Fruit fly (Drosophila melanogaster): ENCODE measurements around the gene CG9338.

Gene CG9338

dm6 chr2L:20829309-20829708 is 35.7 kb upstream of the CG9338 start, which contains the start of gene CG31673:
CG31673 (plus strand) TSS chr2L:20829609.
- TF ChIP-seq Gug (GFP tag; IDR thresholded peaks at IDR 0.05) (no peak), net (GFP tag; optimal IDR thresholded peaks at IDR 0.05) (no peak), pdm3 (GFP tag; optimal IDR thresholded peaks at IDR 0.05) (no peak), CG11902 (GFP tag; optimal IDR thresholded peaks at IDR 0.05) (no peak), CG6808 (GFP tag; optimal IDR thresholded peaks at IDR 0.05) (no peak), Sox14 (GFP tag; optimal IDR thresholded peaks at IDR 0.05) (no peak), achi (GFP tag; optimal IDR thresholded peaks at IDR 0.05) (no peak), CG16779 (tag; optimal IDR thresholded peaks at IDR 0.05) (no peak), Blimp-1 (GFP tag; optimal IDR thresholded peaks at IDR 0.05) (no peak), CG6854 (GFP tag; optimal IDR thresholded peaks at IDR 0.05) (no peak), CG6792 (GFP tag; optimal IDR thresholded peaks at IDR 0.05) (no peak), spab (GFP tag; optimal IDR thresholded peaks at IDR 0.05) (no peak), CG4318 (GFP tag; optimal IDR thresholded peaks at IDR 0.05) (no peak), lz (GFP tag; optimal IDR thresholded peaks at IDR 0.05) (no peak), CG3919 (GFP tag; optimal IDR thresholded peaks at IDR 0.05) (no peak), ss (GFP tag; optimal IDR thresholded peaks at IDR 0.05) (no peak), CG10669 (GFP tag; optimal IDR thresholded peaks at IDR 0.05) (no peak), CG6276 (GFP tag; optimal IDR thresholded peaks at IDR 0.05) (no peak)

- TF ChIP-seq OdsH (GFP tag; optimal IDR thresholded peaks at IDR 0.05): peak; percentile 24
- peak; percentile 6 for TF ChIP-seq Hr4 (GFP tag; optimal IDR thresholded peaks at IDR 0.05)
- no peak for TF ChIP-seq CG3032 (tag; optimal IDR thresholded peaks at IDR 0.05)
- TF ChIP-seq vri (GFP tag; optimal IDR thresholded peaks at IDR 0.05): peak; percentile 34
- TF ChIP-seq Met (GFP tag; optimal IDR thresholded peaks at IDR 0.05): peak; percentile 7
- TF ChIP-seq CG6792 (GFP tag; optimal IDR thresholded peaks at IDR 0.05): no peak
- TF ChIP-seq Eip75B (GFP tag; optimal IDR thresholded peaks at IDR 0.05): peak; percentile 2
- TF ChIP-seq esn (GFP tag; optimal IDR thresholded peaks at IDR 0.05): peak; percentile 34
- peak; percentile 23 for TF ChIP-seq pdm3 (GFP tag; optimal IDR thresholded peaks at IDR 0.05)
- TF ChIP-seq CG16779 (tag; optimal IDR thresholded peaks at IDR 0.05): no peak
- TF ChIP-seq topi (GFP tag; optimal IDR thresholded peaks at IDR 0.05): peak; percentile 9
- TF ChIP-seq CG8632 (GFP tag; optimal IDR thresholded peaks at IDR 0.05): peak; percentile 6
- TF ChIP-seq fd59A (GFP tag; optimal IDR thresholded peaks at IDR 0.05): no peak
- peak; percentile 32 for TF ChIP-seq cyc (GFP tag; optimal IDR thresholded peaks at IDR 0.05)
- TF ChIP-seq acj6 (GFP tag; optimal IDR thresholded peaks at IDR 0.05): no peak
- no peak for TF ChIP-seq net (GFP tag; optimal IDR thresholded peaks at IDR 0.05)
- peak; percentile 18 for TF ChIP-seq Smox (GFP tag; optimal IDR thresholded peaks at IDR 0.05)
- TF ChIP-seq ss (GFP tag; optimal IDR thresholded peaks at IDR 0.05): no peak
- TF ChIP-seq CG6163 (GFP tag; IDR thresholded peaks at IDR 0.05): no peak
- TF ChIP-seq Eip78C (GFP tag): peak; percentile 50
- TF ChIP-seq dac (GFP tag; optimal IDR thresholded peaks at IDR 0.05): no peak
- TF ChIP-seq CG10631 (GFP tag; optimal IDR thresholded peaks at IDR 0.05): peak; percentile 22
These were observed 35.1 kb upstream of the CG9338 start for dm6 chr2L:20829755-20830396.

- peak; percentile 6 for TF ChIP-seq vri (GFP tag; optimal IDR thresholded peaks at IDR 0.05)
- TF ChIP-seq CG3919 (GFP tag; optimal IDR thresholded peaks at IDR 0.05): no peak
- TF ChIP-seq fd85E (GFP tag; optimal IDR thresholded peaks at IDR 0.05): no peak
- TF ChIP-seq CG3032 (tag; optimal IDR thresholded peaks at IDR 0.05): no peak
These were observed 34.0 kb upstream of the CG9338 start, which contains the start of gene CG31674 for dm6 chr2L:20831060-20831459. CG31674 (plus strand) TSS chr2L:20831262.

dm6 chr2L:20835501-20835900 is 29.5 kb upstream of the CG9338 start, which contains the start of gene Oseg5:
Oseg5 (minus strand) TSS chr2L:20835840.
- TF ChIP-seq dac (GFP tag; optimal IDR thresholded peaks at IDR 0.05) (no peak), cyc (GFP tag; optimal IDR thresholded peaks at IDR 0.05) (no peak), eg (GFP tag; IDR thresholded peaks at IDR 0.05) (no peak), CG10669 (GFP tag; optimal IDR thresholded peaks at IDR 0.05) (no peak), CG16779 (tag; optimal IDR thresholded peaks at IDR 0.05) (no peak), Sox15 (GFP tag; optimal IDR thresholded peaks at IDR 0.05) (no peak), fkh (GFP tag; optimal IDR thresholded peaks at IDR 0.05) (no peak), Eip75B (GFP tag; optimal IDR thresholded peaks at IDR 0.05) (no peak), CG11902 (GFP tag; optimal IDR thresholded peaks at IDR 0.05) (no peak), OdsH (GFP tag; optimal IDR thresholded peaks at IDR 0.05) (no peak), CG10631 (GFP tag; optimal IDR thresholded peaks at IDR 0.05) (no peak), Hr39 (GFP tag; optimal IDR thresholded peaks at IDR 0.05) (no peak), Blimp-1 (GFP tag; optimal IDR thresholded peaks at IDR 0.05) (no peak), CG6808 (GFP tag; optimal IDR thresholded peaks at IDR 0.05) (no peak), lz (GFP tag; optimal IDR thresholded peaks at IDR 0.05) (no peak), CG4318 (GFP tag; optimal IDR thresholded peaks at IDR 0.05) (no peak)
